Fruit fly (Drosophila melanogaster): ENCODE data around the gene polo.

- TF ChIP-seq CTCF (optimal IDR thresholded peaks at IDR 0.05) (no peak), CG8478 (optimal IDR thresholded peaks at IDR 0.05) (no peak)
Observed at dm6 chr3L:20353149-20353548, 43.7 kb downstream of the polo start, which contains the start of gene CG5618.

All from S2 (cell line).